Fruit fly (Drosophila melanogaster) whole organism, embryonic: Measurements from ENCODE around the gene beat-IIa.

Source experiments
- Abd-B ChIP-seq: fragments of 200-800 bp; sonication (Bioruptor generic); optimal IDR thresholded peaks from 2 replicates; lab custom pipeline; 2018; ENCODE audit warnings: missing biosample characterization, mild to moderate bottlenecking, missing genetic modification characterization, moderate library complexity
- Asciz ChIP-seq: fragments of 200-800 bp; sonication (Bioruptor generic); optimal IDR thresholded peaks from 2 replicates; lab custom pipeline; 2017; ENCODE audit warnings: missing biosample characterization, mild to moderate bottlenecking, missing genetic modification characterization, missing genetic modification reagents
- Bgb ChIP-seq: fragments of 200-800 bp; sonication (Bioruptor generic); IDR thresholded peaks from 2 replicates; pipeline ENCODE4 v1.3.6; 2022; ENCODE audit warnings: missing biosample characterization, missing genetic modification characterization; ENCODE audit not compliant: partially characterized antibody
- Bteb2 ChIP-seq: fragments of 200-800 bp; sonication (Bioruptor generic); optimal IDR thresholded peaks from 2 replicates; lab custom pipeline; 2016; ENCODE audit warnings: missing biosample characterization, missing genetic modification characterization
- C15 ChIP-seq: fragments of 200-800 bp; sonication (Bioruptor generic); IDR thresholded peaks from 3 replicates; pipeline ENCODE4 v1.3.6; 2022; ENCODE audit warnings: missing biosample characterization, missing genetic modification characterization
- CG10274 ChIP-seq: fragments of 200-800 bp; sonication (Bioruptor generic); optimal IDR thresholded peaks from 3 replicates; lab custom pipeline; 2017; ENCODE audit warnings: missing biosample characterization, mild to moderate bottlenecking, missing genetic modification characterization
- CG10321 ChIP-seq: fragments of 200-800 bp; sonication (Bioruptor generic); IDR thresholded peaks from 2 replicates; pipeline ENCODE4 v1.3.6; 2022; ENCODE audit warnings: missing biosample characterization, missing genetic modification characterization
- CG10543 ChIP-seq: fragments of 200-800 bp; sonication (Bioruptor generic); optimal IDR thresholded peaks from 3 replicates; lab custom pipeline; 2017; ENCODE audit warnings: missing biosample characterization, mild to moderate bottlenecking, missing genetic modification characterization, moderate library complexity
- CG11723 ChIP-seq: fragments of 200-800 bp; sonication (Bioruptor generic); optimal IDR thresholded peaks from 2 replicates; lab custom pipeline; 2017; ENCODE audit warnings: missing biosample characterization, mild to moderate bottlenecking, missing genetic modification characterization
- CG12071 ChIP-seq: fragments of 200-800 bp; sonication (Bioruptor generic); optimal IDR thresholded peaks from 3 replicates; lab custom pipeline; 2018; ENCODE audit warnings: missing biosample characterization, mild to moderate bottlenecking, missing genetic modification characterization
- CG1233 ChIP-seq: fragments of 200-800 bp; sonication (Bioruptor generic); optimal IDR thresholded peaks from 4 replicates; lab custom pipeline; 2018; ENCODE audit warnings: missing biosample characterization, mild to moderate bottlenecking, missing genetic modification characterization
- CG12659 ChIP-seq: fragments of 200-800 bp; sonication (Bioruptor generic); optimal IDR thresholded peaks from 3 replicates; lab custom pipeline; 2017; ENCODE audit warnings: mild to moderate bottlenecking, missing biosample characterization, missing genetic modification reagents, missing genetic modification characterization
- CG12744 ChIP-seq: fragments of 200-800 bp; sonication (Bioruptor generic); optimal IDR thresholded peaks from 2 replicates; lab custom pipeline; 2016; ENCODE audit warnings: missing biosample characterization, missing genetic modification characterization
- CG13894 ChIP-seq: fragments of 200-800 bp; sonication (Bioruptor generic); optimal IDR thresholded peaks from 3 replicates; lab custom pipeline; 2018; ENCODE audit warnings: missing biosample characterization, mild to moderate bottlenecking, missing genetic modification characterization, moderate library complexity
- CG14441 ChIP-seq: fragments of 200-800 bp; sonication (Bioruptor generic); IDR thresholded peaks from 2 replicates; pipeline ENCODE4 v1.3.6; 2022; ENCODE audit warnings: missing biosample characterization, missing genetic modification characterization
- CG15073 ChIP-seq: fragments of 200-800 bp; sonication (Bioruptor generic); optimal IDR thresholded peaks from 2 replicates; lab custom pipeline; 2016; ENCODE audit warnings: missing biosample characterization, missing genetic modification characterization
- CG1602 ChIP-seq: fragments of 200-800 bp; sonication (Bioruptor generic); optimal IDR thresholded peaks from 3 replicates; lab custom pipeline; 2016; ENCODE audit warnings: missing biosample characterization, missing genetic modification characterization
- CG18619 ChIP-seq: fragments of 200-800 bp; sonication (Bioruptor generic); optimal IDR thresholded peaks from 3 replicates; lab custom pipeline; 2017; ENCODE audit warnings: missing biosample characterization, mild to moderate bottlenecking, missing genetic modification characterization
- CG2120 ChIP-seq: fragments of 200-800 bp; sonication (Bioruptor generic); optimal IDR thresholded peaks from 3 replicates; lab custom pipeline; 2016; ENCODE audit warnings: missing biosample characterization, missing genetic modification characterization
- CG31224 ChIP-seq: fragments of 200-800 bp; sonication (Bioruptor generic); IDR thresholded peaks from 2 replicates; pipeline ENCODE4 v1.3.6; 2022; ENCODE audit warnings: missing biosample characterization, missing genetic modification characterization
- CG4404 ChIP-seq: fragments of 200-800 bp; sonication (Bioruptor generic); IDR thresholded peaks from 2 replicates; pipeline ENCODE4 v1.3.6; 2022; ENCODE audit warnings: missing biosample characterization, missing genetic modification characterization
- CG4617 ChIP-seq: fragments of 200-800 bp; sonication (Bioruptor generic); optimal IDR thresholded peaks from 3 replicates; lab custom pipeline; 2016; ENCODE audit warnings: missing biosample characterization, missing genetic modification characterization, borderline replicate concordance
- CG6254 ChIP-seq: fragments of 200-800 bp; sonication (Bioruptor generic); optimal IDR thresholded peaks from 3 replicates; lab custom pipeline; 2017; ENCODE audit warnings: mild to moderate bottlenecking, missing biosample characterization, missing genetic modification reagents, missing genetic modification characterization
- CG7786 ChIP-seq: fragments of 200-800 bp; sonication (Bioruptor generic); optimal IDR thresholded peaks from 2 replicates; lab custom pipeline; 2016; ENCODE audit warnings: missing biosample characterization, missing genetic modification characterization
- CG8944 ChIP-seq: fragments of 200-800 bp; sonication (Bioruptor generic); optimal IDR thresholded peaks from 3 replicates; lab custom pipeline; 2016; ENCODE audit warnings: missing biosample characterization, missing genetic modification characterization
- CTCF ChIP-seq: fragments of 200-800 bp; sonication (Bioruptor generic); optimal IDR thresholded peaks from 2 replicates; lab custom pipeline; 2017; ENCODE audit warnings: missing biosample characterization, mild to moderate bottlenecking, missing genetic modification characterization, moderate library complexity
- CkIIα-i1 ChIP-seq: fragments of 200-800 bp; sonication (Bioruptor generic); IDR thresholded peaks from 2 replicates; pipeline ENCODE4 v1.3.6; 2022; ENCODE audit warnings: missing biosample characterization, missing genetic modification characterization
- E2f2 ChIP-seq: fragments of 200-800 bp; sonication (Bioruptor generic); IDR thresholded peaks from 2 replicates; pipeline ENCODE4 v1.3.6; 2022; ENCODE audit warnings: missing biosample characterization, missing genetic modification characterization
- Gug ChIP-seq: fragments of 200-800 bp; sonication (Bioruptor generic); IDR thresholded peaks from 4 replicates; pipeline ENCODE4 v1.3.6; 2022; ENCODE audit warnings: missing biosample characterization, missing genetic modification characterization
- H15 ChIP-seq: fragments of 200-800 bp; sonication (Bioruptor generic); IDR thresholded peaks from 3 replicates; pipeline ENCODE4 v1.3.6; 2022; ENCODE audit warnings: missing biosample characterization, missing genetic modification characterization
- HmgD ChIP-seq: fragments of 200-800 bp; sonication (Bioruptor generic); optimal IDR thresholded peaks from 3 replicates; lab custom pipeline; 2016; ENCODE audit warnings: missing biosample characterization, missing genetic modification characterization
- HmgZ ChIP-seq: fragments of 200-800 bp; sonication (Bioruptor generic); optimal IDR thresholded peaks from 2 replicates; lab custom pipeline; 2018; ENCODE audit warnings: missing biosample characterization, mild to moderate bottlenecking, missing genetic modification characterization
- Kr ChIP-seq: fragments of 200-800 bp; sonication (Bioruptor generic); optimal IDR thresholded peaks from 2 replicates; lab custom pipeline; 2017; ENCODE audit warnings: missing biosample characterization, mild to moderate bottlenecking, missing genetic modification characterization
- Lim3 ChIP-seq: fragments of 200-800 bp; sonication (Bioruptor generic); IDR thresholded peaks from 2 replicates; pipeline ENCODE4 v1.3.6; 2022; ENCODE audit warnings: missing biosample characterization, missing genetic modification characterization
- NC2α ChIP-seq: fragments of 200-800 bp; sonication (Bioruptor generic); optimal IDR thresholded peaks from 2 replicates; lab custom pipeline; 2016; ENCODE audit warnings: missing biosample characterization, missing genetic modification characterization
- NFAT ChIP-seq: fragments of 200-800 bp; sonication (Bioruptor generic); IDR thresholded peaks from 2 replicates; pipeline ENCODE4 v1.3.6; 2022; ENCODE audit warnings: missing biosample characterization, missing genetic modification characterization
- Opbp ChIP-seq: fragments of 200-800 bp; sonication (Bioruptor generic); IDR thresholded peaks from 3 replicates; pipeline ENCODE4 v1.3.6; 2022; ENCODE audit warnings: missing biosample characterization, missing genetic modification characterization; ENCODE audit not compliant: partially characterized antibody
- Sox102F ChIP-seq: fragments of 200-800 bp; sonication (Bioruptor generic); optimal IDR thresholded peaks from 2 replicates; lab custom pipeline; 2018; ENCODE audit warnings: missing biosample characterization, mild to moderate bottlenecking, missing genetic modification characterization, moderate library complexity
- dpn ChIP-seq, 2 experiments: fragments of 200-800 bp; sonication (Bioruptor generic); optimal IDR thresholded peaks; 3 replicates each; lab custom pipeline; 2016; ENCODE audit warnings: missing biosample characterization in 2 of 2, missing genetic modification characterization in 2 of 2
- en ChIP-seq: fragments of 200-800 bp; sonication (Bioruptor generic); optimal IDR thresholded peaks from 2 replicates; lab custom pipeline; 2016; ENCODE audit warnings: missing biosample characterization, missing genetic modification characterization
- gcm2 ChIP-seq: fragments of 200-800 bp; sonication (Bioruptor generic); optimal IDR thresholded peaks from 2 replicates; lab custom pipeline; 2016; ENCODE audit warnings: missing biosample characterization, missing genetic modification characterization
- her ChIP-seq: fragments of 200-800 bp; sonication (Bioruptor generic); optimal IDR thresholded peaks from 2 replicates; lab custom pipeline; 2016; ENCODE audit warnings: missing biosample characterization, missing genetic modification characterization
- ind ChIP-seq: fragments of 200-800 bp; sonication (Bioruptor generic); optimal IDR thresholded peaks from 3 replicates; lab custom pipeline; 2016; ENCODE audit warnings: missing biosample characterization, missing genetic modification characterization
- jigr1 ChIP-seq: fragments of 200-800 bp; sonication (Bioruptor generic); IDR thresholded peaks from 3 replicates; pipeline ENCODE4 v1.3.6; 2022; ENCODE audit warnings: missing biosample characterization, missing genetic modification characterization
- lbe ChIP-seq: fragments of 200-800 bp; sonication (Bioruptor generic); optimal IDR thresholded peaks from 2 replicates; lab custom pipeline; 2016; ENCODE audit warnings: missing biosample characterization, mild to moderate bottlenecking, missing genetic modification characterization
- lilli ChIP-seq: fragments of 200-800 bp; sonication (Bioruptor generic); optimal IDR thresholded peaks from 3 replicates; lab custom pipeline; 2016; ENCODE audit warnings: missing biosample characterization, missing genetic modification characterization
- lola ChIP-seq, 3 experiments: fragments of >200 bp in 2 of 3; fragments of 200-800 bp in 1 of 3; sonication (Bioruptor generic) in 1 of 3; optimal IDR thresholded peaks; 2 replicates each; lab custom pipeline; 2017 to 2019; ENCODE audit warnings: missing biosample characterization in 3 of 3, missing genetic modification characterization in 3 of 3, mild to moderate bottlenecking in 1 of 3, moderate library complexity in 1 of 3
- mirr ChIP-seq: fragments of 200-800 bp; sonication (Bioruptor generic); optimal IDR thresholded peaks from 3 replicates; lab custom pipeline; 2018; ENCODE audit warnings: missing biosample characterization, mild to moderate bottlenecking, missing genetic modification characterization
- org-1 ChIP-seq: fragments of 200-800 bp; sonication (Bioruptor generic); optimal IDR thresholded peaks from 2 replicates; lab custom pipeline; 2017; ENCODE audit warnings: missing biosample characterization, missing genetic modification characterization
- ro ChIP-seq: fragments of 200-800 bp; sonication (Bioruptor generic); IDR thresholded peaks from 2 replicates; pipeline ENCODE4 v1.3.6; 2022; ENCODE audit warnings: missing biosample characterization, missing genetic modification characterization
- sd ChIP-seq: fragments of 200-800 bp; sonication (Bioruptor generic); optimal IDR thresholded peaks from 3 replicates; lab custom pipeline; 2018; ENCODE audit warnings: missing biosample characterization, mild to moderate bottlenecking, missing genetic modification characterization, moderate library complexity
- sna ChIP-seq: fragments of 200-800 bp; sonication (Bioruptor generic); IDR thresholded peaks from 2 replicates; pipeline ENCODE4 v1.3.6; 2022; ENCODE audit warnings: missing biosample characterization, missing genetic modification characterization; ENCODE audit not compliant: partially characterized antibody
- ttk ChIP-seq: fragments of 200-800 bp; sonication (Bioruptor generic); IDR thresholded peaks from 2 replicates; pipeline ENCODE4 v2.1.2; 2022; ENCODE audit warnings: missing biosample characterization, missing genetic modification characterization

The beat-IIa gene

dm6 chr3R:17371094-17371493 is 5.2 kb upstream of the beat-IIa start (continued):
- TF ChIP-seq Sox102F: peak; percentile 19
- no peak for TF ChIP-seq Lim3
- no peak for TF ChIP-seq her
- TF ChIP-seq CTCF (GFP tag; lab: Kevin White, UChicago): no peak
- no peak for TF ChIP-seq HmgD
- no peak for TF ChIP-seq CG1233 (GFP tag; lab: Kevin White, UChicago)
- TF ChIP-seq jigr1 (GFP tag; lab: Robert Waterston, UW): no peak
- TF ChIP-seq NFAT: peak; percentile 4; the same call in 1 of the 2 replicates
- peak; percentile 18 for TF ChIP-seq CG12659 (GFP tag; lab: Kevin White, UChicago)
- no peak for TF ChIP-seq Bgb (GFP tag; lab: Robert Waterston, UW)
- no peak for TF ChIP-seq CG4404 (GFP tag; lab: Robert Waterston, UW)
- no peak for TF ChIP-seq mirr
- TF ChIP-seq HmgZ (tag; lab: Kevin White, UChicago): no peak
- TF ChIP-seq CG14441 (GFP tag; lab: Robert Waterston, UW): 0 out of 2 replicates have a peak, but pooled peaks have one; percentile 13
- TF ChIP-seq Opbp (GFP tag; lab: Robert Waterston, UW): no peak
- no peak for TF ChIP-seq CG12744
- peak; percentile 11 for TF ChIP-seq ind (GFP tag; lab: Kevin White, UChicago)
- no peak for TF ChIP-seq CG11723 (GFP tag; lab: Kevin White, UChicago)
- no peak for TF ChIP-seq Gug (GFP tag; lab: Robert Waterston, UW)
- TF ChIP-seq sd: no peak
- no peak for TF ChIP-seq CG1602 (GFP tag; lab: Kevin White, UChicago)
- TF ChIP-seq Asciz: no peak
- TF ChIP-seq H15 (GFP tag; lab: Robert Waterston, UW): no peak
- no peak for TF ChIP-seq CG15073 (GFP tag; lab: Kevin White, UChicago)
- no peak for TF ChIP-seq CG4617 (GFP tag; lab: Kevin White, UChicago)
- no peak for TF ChIP-seq lola (GFP tag; optimal IDR thresholded peaks at IDR 0.05; lab: Kevin White, UChicago)
- TF ChIP-seq NC2α (GFP tag; lab: Kevin White, UChicago): no peak
- no peak for TF ChIP-seq C15 (GFP tag; lab: Robert Waterston, UW)
- peak; percentile 2 for TF ChIP-seq lilli (GFP tag; lab: Kevin White, UChicago)
- no peak for TF ChIP-seq Abd-B (GFP tag; lab: Kevin White, UChicago)
- no peak for TF ChIP-seq dpn (GFP tag; optimal IDR thresholded peaks at IDR 0.05; lab: Kevin White, UChicago)
- TF ChIP-seq CG31224 (GFP tag; lab: Robert Waterston, UW): no peak
- TF ChIP-seq en (GFP tag; lab: Kevin White, UChicago): no peak
- no peak for TF ChIP-seq CG6254 (GFP tag; lab: Kevin White, UChicago)
- no peak for TF ChIP-seq CG10543 (GFP tag; lab: Kevin White, UChicago)
- no peak for TF ChIP-seq Kr (GFP tag; lab: Kevin White, UChicago)
- no peak for TF ChIP-seq CG7786 (GFP tag; lab: Kevin White, UChicago)
- no peak for TF ChIP-seq Bteb2 (GFP tag; lab: Kevin White, UChicago)
- peak; percentile 30 for TF ChIP-seq CG13894 (tag; lab: Kevin White, UChicago)
- no peak for TF ChIP-seq gcm2 (GFP tag; lab: Kevin White, UChicago)
- 0 out of 2 replicates have a peak, but pooled peaks have one; percentile 25 for TF ChIP-seq ttk (GFP tag; lab: Robert Waterston, UW)
- TF ChIP-seq CG12071 (GFP tag; lab: Kevin White, UChicago): peak; percentile 14
- no peak for TF ChIP-seq CkIIα-i1 (GFP tag; lab: Robert Waterston, UW)
- TF ChIP-seq CG10321 (GFP tag; lab: Robert Waterston, UW): no peak
- no peak for TF ChIP-seq lbe (GFP tag; lab: Kevin White, UChicago)
- no peak for TF ChIP-seq CG18619
- TF ChIP-seq CG8944 (GFP tag; lab: Kevin White, UChicago): no peak
- TF ChIP-seq org-1: no peak
- TF ChIP-seq CG10274: no peak
- TF ChIP-seq sna (GFP tag; lab: Robert Waterston, UW): no peak
- TF ChIP-seq E2f2 (GFP tag; lab: Robert Waterston, UW): no peak
- TF ChIP-seq ro (GFP tag; lab: Robert Waterston, UW): no peak
- peak; percentile 41 for TF ChIP-seq CG2120 (GFP tag; lab: Kevin White, UChicago)
